Fruit fly (Drosophila melanogaster): ENCODE data around the gene CG6696.

The CG6696 gene

dm6 chrX:18645720-18646213 is 16.2 kb downstream of the CG6696 start (continued):
- no peak for TF ChIP-seq ems (GFP tag; optimal IDR thresholded peaks at IDR 0.05)
- TF ChIP-seq CG18599 (GFP tag; optimal IDR thresholded peaks at IDR 0.05), result peak; percentile 79
- TF ChIP-seq CG17186 (GFP tag; optimal IDR thresholded peaks at IDR 0.05), result no peak
- no peak for TF ChIP-seq cad (GFP tag; optimal IDR thresholded peaks at IDR 0.05)
- no peak for TF ChIP-seq trh (GFP tag; optimal IDR thresholded peaks at IDR 0.05)
- peak; percentile 31 for TF ChIP-seq CG10565 (GFP tag; optimal IDR thresholded peaks at IDR 0.05)
- no peak for TF ChIP-seq hkb (optimal IDR thresholded peaks at IDR 0.05)
- TF ChIP-seq hkb (GFP tag; IDR thresholded peaks at IDR 0.05), result peak; percentile 72
- TF ChIP-seq NK7.1 (GFP tag; optimal IDR thresholded peaks at IDR 0.05), result peak; percentile 27
- peak; percentile 15 for TF ChIP-seq CG10462 (GFP tag; optimal IDR thresholded peaks at IDR 0.05)
- TF ChIP-seq CG18476 (GFP tag; optimal IDR thresholded peaks at IDR 0.05), result peak; percentile 13
- TF ChIP-seq ken (GFP tag; IDR thresholded peaks at IDR 0.05), result peak; percentile 53; the same call in 1 of the 3 replicates
- peak; percentile 67 for TF ChIP-seq Max (GFP tag; optimal IDR thresholded peaks at IDR 0.05)
- TF ChIP-seq fru (optimal IDR thresholded peaks at IDR 0.05), result no peak
- TF ChIP-seq peb (GFP tag; IDR thresholded peaks at IDR 0.05), result no peak
- TF ChIP-seq H15 (GFP tag; IDR thresholded peaks at IDR 0.05), result peak; percentile 47; the same call in 1 of the 3 replicates
- no peak for TF ChIP-seq CG7928 (GFP tag; optimal IDR thresholded peaks at IDR 0.05)
- no peak for TF ChIP-seq ro (GFP tag; IDR thresholded peaks at IDR 0.05)
- peak; percentile 65 for TF ChIP-seq CG31441 (GFP tag; IDR thresholded peaks at IDR 0.05)
- TF ChIP-seq CG6791 (GFP tag; IDR thresholded peaks at IDR 0.05; ENCODE audit: partially characterized antibody), result no peak
- TF ChIP-seq D19A (tag; optimal IDR thresholded peaks at IDR 0.05), result peak; percentile 57
- TF ChIP-seq Eip74EF (GFP tag; optimal IDR thresholded peaks at IDR 0.05), result peak in 1 of 2 experiments; percentile 46
- TF ChIP-seq CG18619 (GFP tag; optimal IDR thresholded peaks at IDR 0.05), result peak; percentile 45
- TF ChIP-seq CG12299 (tag; optimal IDR thresholded peaks at IDR 0.05), result peak; percentile 1
- peak; percentile 16; the same call in 1 of the 2 replicates for TF ChIP-seq ssp (GFP tag; IDR thresholded peaks at IDR 0.05)
- TF ChIP-seq Dll (GFP tag; IDR thresholded peaks at IDR 0.05; ENCODE audit: partially characterized antibody), result no peak
- TF ChIP-seq CoRest (tag; optimal IDR thresholded peaks at IDR 0.05), result peak; percentile 73
- TF ChIP-seq BEAF-32 (GFP tag; optimal IDR thresholded peaks at IDR 0.05), result no peak
- peak; percentile 1 for TF ChIP-seq lbe (GFP tag; optimal IDR thresholded peaks at IDR 0.05)
- peak; percentile 62 for TF ChIP-seq CG10267 (tag; optimal IDR thresholded peaks at IDR 0.05)
- TF ChIP-seq CTCF (GFP tag; optimal IDR thresholded peaks at IDR 0.05), result no peak
- TF ChIP-seq Atf-2 (GFP tag; optimal IDR thresholded peaks at IDR 0.05), result peak; percentile 21
- no peak for TF ChIP-seq CG17612 (GFP tag; IDR thresholded peaks at IDR 0.05)
- TF ChIP-seq Awh (GFP tag; IDR thresholded peaks at IDR 0.05), result no peak
- no peak for TF ChIP-seq tio (GFP tag; optimal IDR thresholded peaks at IDR 0.05)
- TF ChIP-seq crol (GFP tag; IDR thresholded peaks at IDR 0.05), result no peak
- TF ChIP-seq sens (GFP tag), result peak; percentile 91
- TF ChIP-seq bowl (GFP tag; IDR thresholded peaks at IDR 0.05), result peak; percentile 13; the same call in 1 of the 2 replicates
- peak; percentile 65 for TF ChIP-seq fd96Cb (tag; optimal IDR thresholded peaks at IDR 0.05)
- TF ChIP-seq CG10321 (GFP tag; IDR thresholded peaks at IDR 0.05), result no peak
- TF ChIP-seq Opbp (GFP tag; IDR thresholded peaks at IDR 0.05; ENCODE audit: partially characterized antibody), result no peak
- TF ChIP-seq CG7372 (GFP tag; IDR thresholded peaks at IDR 0.05), result 0 out of 2 replicates have a peak, but pooled peaks have one; percentile 15
- no peak for TF ChIP-seq CG11247 (GFP tag; IDR thresholded peaks at IDR 0.05)
- 0 out of 2 replicates have a peak, but pooled peaks have one; percentile 13 for TF ChIP-seq gt (GFP tag; IDR thresholded peaks at IDR 0.05)
- no peak for TF ChIP-seq sens-2 (GFP tag; IDR thresholded peaks at IDR 0.05)
- peak; percentile 49 for TF ChIP-seq CG3281 (GFP tag; optimal IDR thresholded peaks at IDR 0.05)
- TF ChIP-seq ato (GFP tag; IDR thresholded peaks at IDR 0.05; ENCODE audit: partially characterized antibody), result no peak
- no peak for TF ChIP-seq z (GFP tag; IDR thresholded peaks at IDR 0.05)
- no peak for TF ChIP-seq CkIIα-i1 (GFP tag; IDR thresholded peaks at IDR 0.05)
- peak; percentile 55; the same call in 1 of the 3 replicates for TF ChIP-seq zfh1 (GFP tag; IDR thresholded peaks at IDR 0.05)
- no peak for TF ChIP-seq CG7357 (GFP tag; IDR thresholded peaks at IDR 0.05)
- no peak for TF ChIP-seq gfzf (GFP tag; optimal IDR thresholded peaks at IDR 0.05)

All from whole organism, embryonic.